Worm (Caenorhabditis elegans): ENCODE measurements around the gene nhr-37.
A peak's percentile ranks its signal among the peaks of the same experiment; 100 is the strongest.

Gene nhr-37

DNA sequence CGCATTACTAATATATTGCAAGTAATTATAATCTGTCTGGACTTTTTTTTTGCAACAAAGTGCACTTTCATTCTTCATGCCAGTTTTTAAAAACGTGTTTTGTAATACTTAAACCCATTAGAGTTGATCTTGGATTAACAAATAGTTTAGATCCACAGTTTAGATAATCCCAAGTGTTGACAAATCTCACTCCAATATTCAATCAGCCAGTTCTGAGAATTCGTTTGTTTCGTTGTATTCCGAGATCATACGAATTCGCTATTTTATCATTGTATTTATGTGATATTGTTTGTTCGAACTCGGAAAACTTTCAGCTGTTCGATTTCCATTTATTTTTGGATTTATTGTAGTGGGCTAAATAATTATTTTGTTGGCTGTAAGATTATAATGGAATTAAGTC lies 23.8 kb downstream of the nhr-37 start:
- no peak for TF ChIP-seq tbx-8 (GFP tag; optimal IDR thresholded peaks at IDR 0.05)

ce11 chrV:6649317-6649716 lies 27.3 kb downstream of the nhr-37 start, which contains the start of gene T10H9.1:
Gene T10H9.1 (plus strand): TSS chrV:6649617.
- TF ChIP-seq mab-5 (tag; optimal IDR thresholded peaks at IDR 0.05) = no peak
- TF ChIP-seq zip-8 (tag; optimal IDR thresholded peaks at IDR 0.05) = no peak
- TF ChIP-seq bed-3 (GFP tag; optimal IDR thresholded peaks at IDR 0.05) = no peak
- no peak for TF ChIP-seq ceh-39 (tag; optimal IDR thresholded peaks at IDR 0.05)
- TF ChIP-seq M03D4.4 (tag; optimal IDR thresholded peaks at IDR 0.05) = no peak
- no peak for TF ChIP-seq tbx-8 (GFP tag; optimal IDR thresholded peaks at IDR 0.05)
- no peak for TF ChIP-seq snpc-4 (tag; optimal IDR thresholded peaks at IDR 0.05)
- no peak for TF ChIP-seq sem-2 (GFP tag; optimal IDR thresholded peaks at IDR 0.05)
- TF ChIP-seq unc-62 (GFP tag; optimal IDR thresholded peaks at IDR 0.05) = no peak
- no peak for TF ChIP-seq ceh-83 (GFP tag; optimal IDR thresholded peaks at IDR 0.05)
- no peak for TF ChIP-seq lin-13 (tag; optimal IDR thresholded peaks at IDR 0.05)
- no peak for TF ChIP-seq sptf-1 (tag; optimal IDR thresholded peaks at IDR 0.05)
- TF ChIP-seq ztf-11 (tag; optimal IDR thresholded peaks at IDR 0.05) = no peak
- no peak for TF ChIP-seq ces-1 (GFP tag; optimal IDR thresholded peaks at IDR 0.05)
- no peak for TF ChIP-seq lin-32 (GFP tag; optimal IDR thresholded peaks at IDR 0.05)
- no peak for TF ChIP-seq nhr-76 (tag; optimal IDR thresholded peaks at IDR 0.05)
- no peak for TF ChIP-seq nhr-12 (tag; optimal IDR thresholded peaks at IDR 0.05)

DNA sequence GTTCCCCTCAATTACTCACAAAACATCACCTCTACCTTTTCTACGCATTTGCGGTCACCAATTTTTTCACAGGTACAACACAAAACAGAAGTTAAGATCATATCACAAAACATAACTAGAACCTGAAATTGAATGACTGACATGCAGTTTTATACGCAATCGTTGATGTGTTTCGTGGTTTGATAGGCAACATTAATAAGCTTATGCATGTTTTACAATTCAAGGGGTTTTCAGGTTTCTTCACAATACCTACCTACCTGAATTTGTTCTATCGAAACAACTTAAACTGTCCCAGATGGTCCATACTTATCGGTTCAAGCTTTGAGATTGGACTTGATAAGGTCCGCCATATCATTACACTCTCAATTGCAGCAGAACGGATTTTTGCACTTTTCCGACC lies 28.5 kb downstream of the nhr-37 start:
- TF ChIP-seq M03D4.4 (tag; optimal IDR thresholded peaks at IDR 0.05) (no peak), mls-2 (tag; optimal IDR thresholded peaks at IDR 0.05) (no peak), nhr-2 (tag; optimal IDR thresholded peaks at IDR 0.05) (no peak), flh-1 (GFP tag; optimal IDR thresholded peaks at IDR 0.05) (no peak), pha-4 (tag; optimal IDR thresholded peaks at IDR 0.05) (no peak), ztf-11 (tag; optimal IDR thresholded peaks at IDR 0.05) (no peak), hlh-1 (tag; optimal IDR thresholded peaks at IDR 0.05) (no peak), cnd-1 (tag; optimal IDR thresholded peaks at IDR 0.05) (no peak)

- TF ChIP-seq lsy-2 (tag; optimal IDR thresholded peaks at IDR 0.05) = no peak
- TF ChIP-seq M03D4.4 (tag; optimal IDR thresholded peaks at IDR 0.05) = no peak
- TF ChIP-seq pha-4 (tag; optimal IDR thresholded peaks at IDR 0.05) = no peak
- no peak for TF ChIP-seq ces-1 (GFP tag; optimal IDR thresholded peaks at IDR 0.05)
- no peak for TF ChIP-seq nhr-237 (tag; optimal IDR thresholded peaks at IDR 0.05)
- TF ChIP-seq mab-5 (tag; optimal IDR thresholded peaks at IDR 0.05) = no peak
- no peak for TF ChIP-seq ceh-43 (GFP tag; optimal IDR thresholded peaks at IDR 0.05)
- no peak for TF ChIP-seq unc-39 (tag; optimal IDR thresholded peaks at IDR 0.05)
Observed at ce11 chrV:6652051-6652450, 30.1 kb downstream of the nhr-37 start, which contains the start of gene T10H9.8. Gene T10H9.8 (plus strand): TSS chrV:6652351.

ce11 chrV:6655174-6655573 lies 33.2 kb downstream of the nhr-37 start, which contains the start of gene syx-18:
Gene syx-18 (minus strand): TSS chrV:6655449.
- no peak for TF ChIP-seq drap-1 (GFP tag; optimal IDR thresholded peaks at IDR 0.05)
- TF ChIP-seq zip-8 (tag; optimal IDR thresholded peaks at IDR 0.05) = no peak
- no peak for TF ChIP-seq ces-1 (GFP tag; optimal IDR thresholded peaks at IDR 0.05)
- TF ChIP-seq unc-39 (tag; optimal IDR thresholded peaks at IDR 0.05) = no peak

DNA sequence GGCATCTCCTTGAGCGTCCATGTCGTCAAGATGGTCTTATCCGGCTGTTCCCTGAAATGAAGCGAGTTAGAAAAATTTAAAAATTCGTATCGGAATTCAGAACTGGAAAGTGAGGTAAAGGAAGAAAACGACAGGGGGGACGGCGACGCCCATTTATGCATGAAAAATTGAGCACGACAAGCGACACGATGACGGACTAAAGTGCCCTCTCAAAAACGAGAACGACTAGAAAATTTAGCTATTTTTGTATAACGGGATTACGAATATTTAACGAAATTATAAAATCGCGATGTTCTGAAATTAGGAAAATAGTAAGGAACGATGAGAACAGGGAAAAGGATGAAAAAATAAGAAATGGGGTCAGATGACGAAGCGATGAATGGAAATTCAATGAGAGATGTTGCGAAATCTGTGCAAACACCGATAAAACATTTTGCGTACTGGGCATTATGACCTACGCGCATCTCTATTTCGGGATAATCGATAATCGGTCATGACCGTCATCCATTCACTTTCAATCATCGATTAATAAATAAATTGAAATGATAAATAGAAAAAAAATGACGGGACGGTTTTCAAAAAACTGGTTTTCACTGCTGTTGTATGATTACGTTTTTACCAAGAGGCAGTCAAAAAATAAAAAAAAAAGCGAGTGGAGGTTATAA lies 34.6 kb downstream of the nhr-37 start, which contains the start of gene snb-1:
Gene snb-1 (minus strand): TSS at position 51 of the 665 bp plus-strand sequence.
- TF ChIP-seq ceh-39 (tag; optimal IDR thresholded peaks at IDR 0.05) (peak; percentile 55), unc-120 (tag; optimal IDR thresholded peaks at IDR 0.05; ENCODE audit: poor library complexity, severe bottlenecking) (peak; percentile 82), ceh-83 (GFP tag; optimal IDR thresholded peaks at IDR 0.05) (no peak), elt-1 (tag; optimal IDR thresholded peaks at IDR 0.05; ENCODE audit: borderline replicate concordance, insufficient read depth) (no peak), snpc-4 (tag; optimal IDR thresholded peaks at IDR 0.05) (no peak), lin-13 (tag; optimal IDR thresholded peaks at IDR 0.05) (no peak), nhr-28 (tag; optimal IDR thresholded peaks at IDR 0.05) (no peak), blmp-1 (tag; optimal IDR thresholded peaks at IDR 0.05) (peak; percentile 11), mab-5 (tag; optimal IDR thresholded peaks at IDR 0.05) (no peak), drap-1 (GFP tag; optimal IDR thresholded peaks at IDR 0.05) (no peak), unc-39 (tag; optimal IDR thresholded peaks at IDR 0.05) (no peak), lsy-2 (tag; optimal IDR thresholded peaks at IDR 0.05) (peak; percentile 56), nhr-2 (tag; optimal IDR thresholded peaks at IDR 0.05) (no peak), nhr-12 (tag; optimal IDR thresholded peaks at IDR 0.05) (no peak), ces-1 (GFP tag; optimal IDR thresholded peaks at IDR 0.05) (peak; percentile 25), flh-1 (GFP tag; optimal IDR thresholded peaks at IDR 0.05) (no peak), bed-3 (GFP tag; optimal IDR thresholded peaks at IDR 0.05) (no peak), mep-1 (tag; optimal IDR thresholded peaks at IDR 0.05) (peak; percentile 7), tbx-8 (GFP tag; optimal IDR thresholded peaks at IDR 0.05) (no peak), nhr-237 (tag; optimal IDR thresholded peaks at IDR 0.05) (peak; percentile 53), unc-62 (GFP tag; optimal IDR thresholded peaks at IDR 0.05) (no peak), ham-2 (GFP tag; optimal IDR thresholded peaks at IDR 0.05) (no peak), hlh-1 (tag; optimal IDR thresholded peaks at IDR 0.05) (no peak), sem-2 (GFP tag; optimal IDR thresholded peaks at IDR 0.05) (no peak), nhr-76 (tag; optimal IDR thresholded peaks at IDR 0.05) (no peak), mls-2 (tag; optimal IDR thresholded peaks at IDR 0.05) (no peak), cnd-1 (tag; optimal IDR thresholded peaks at IDR 0.05) (no peak), lin-32 (GFP tag; optimal IDR thresholded peaks at IDR 0.05) (no peak), ceh-43 (GFP tag; optimal IDR thresholded peaks at IDR 0.05) (no peak), M03D4.4 (tag; optimal IDR thresholded peaks at IDR 0.05) (no peak), ztf-11 (tag; optimal IDR thresholded peaks at IDR 0.05) (no peak), zip-8 (tag; optimal IDR thresholded peaks at IDR 0.05) (no peak), elt-3 (tag; optimal IDR thresholded peaks at IDR 0.05) (no peak)

All from whole organism, mixed stage, embryonic.